Worm (Caenorhabditis elegans): ENCODE results near the gene elf-1.
A peak's percentile ranks its signal among the peaks of the same experiment; 100 is the strongest.

The elf-1 gene

ce11 chrIII:668303-668893, 20.6 kb upstream of the elf-1 start, which contains the start of gene W02B3.3 (continued):
- TF ChIP-seq spr-1 (tag; optimal IDR thresholded peaks at IDR 0.05) (no peak), lsy-2 (tag; optimal IDR thresholded peaks at IDR 0.05) (peak; percentile 34 to 73), pha-4 (GFP tag; IDR thresholded peaks at IDR 0.05) (0 out of 2 replicates have a peak, but pooled peaks have one; percentile 27), pha-4 (tag; optimal IDR thresholded peaks at IDR 0.05) (no peak), hif-1 (tag; optimal IDR thresholded peaks at IDR 0.05) (peak in 1 of 2 experiments; percentile 44), mes-2 (tag; optimal IDR thresholded peaks at IDR 0.05; ENCODE audit: poor library complexity, severe bottlenecking) (peak; percentile 62), hlh-30 (tag; optimal IDR thresholded peaks at IDR 0.05; ENCODE audit: insufficient read depth) (peak; percentile 74), nhr-11 (tag; optimal IDR thresholded peaks at IDR 0.05) (peak; percentile 23), Y75B8A.6 (GFP tag; IDR thresholded peaks at IDR 0.05) (no peak), nhr-237 (tag; optimal IDR thresholded peaks at IDR 0.05) (no peak), mep-1 (tag; optimal IDR thresholded peaks at IDR 0.05) (peak; percentile 79)

ce11 chrIII:670994-671393, 18.0 kb upstream of the elf-1 start:
- TF ChIP-seq lin-38 (GFP tag; IDR thresholded peaks at IDR 0.05) (peak; percentile 32), dmd-8 (GFP tag; IDR thresholded peaks at IDR 0.05) (no peak), php-3 (GFP tag; IDR thresholded peaks at IDR 0.05) (no peak), ceh-62 (tag; optimal IDR thresholded peaks at IDR 0.05) (no peak), nhr-6 (tag; optimal IDR thresholded peaks at IDR 0.05) (no peak), dpl-1 (GFP tag; optimal IDR thresholded peaks at IDR 0.05) (no peak), ZK337.2 (GFP tag; IDR thresholded peaks at IDR 0.05) (no peak), hif-1 (tag; optimal IDR thresholded peaks at IDR 0.05) (peak in 1 of 2 experiments; percentile 35), saeg-2 (GFP tag; IDR thresholded peaks at IDR 0.05) (no peak), zip-2 (tag; optimal IDR thresholded peaks at IDR 0.05) (no peak), sdz-12 (GFP tag; optimal IDR thresholded peaks at IDR 0.05) (no peak), ceh-44 (GFP tag; IDR thresholded peaks at IDR 0.05) (no peak), ces-1 (GFP tag; optimal IDR thresholded peaks at IDR 0.05) (peak; percentile 71), snpc-1.2 (GFP tag; IDR thresholded peaks at IDR 0.05) (no peak), rbr-2 (tag; optimal IDR thresholded peaks at IDR 0.05) (peak; percentile 76), duxl-1 (tag; optimal IDR thresholded peaks at IDR 0.05; ENCODE audit: poor library complexity) (no peak), nhr-11 (tag; optimal IDR thresholded peaks at IDR 0.05) (peak; percentile 51), unc-62 (GFP tag; optimal IDR thresholded peaks at IDR 0.05 in 1 of 2) (peak in 1 of 2 experiments; percentile 10), unc-62 (tag; optimal IDR thresholded peaks at IDR 0.05) (no peak), nhr-237 (tag; optimal IDR thresholded peaks at IDR 0.05) (no peak), hlh-30 (tag; optimal IDR thresholded peaks at IDR 0.05; ENCODE audit: insufficient read depth) (peak; percentile 73), mes-2 (tag; optimal IDR thresholded peaks at IDR 0.05; ENCODE audit: poor library complexity, severe bottlenecking) (no peak), dmd-9 (GFP tag; IDR thresholded peaks at IDR 0.05) (no peak), ceh-32 (tag; optimal IDR thresholded peaks at IDR 0.05; ENCODE audit: poor library complexity) (no peak), mxl-2 (GFP tag; conservative IDR thresholded peaks at IDR 0.05) (no peak), nhr-25 (tag; optimal IDR thresholded peaks at IDR 0.05; ENCODE audit: borderline replicate concordance, insufficient read depth) (no peak), dmd-6 (GFP tag; IDR thresholded peaks at IDR 0.05) (peak; percentile 7; the same call in 1 of the 2 replicates), ZK546.5 (tag; optimal IDR thresholded peaks at IDR 0.05) (no peak), mdl-1 (tag; optimal IDR thresholded peaks at IDR 0.05) (peak in 1 of 2 experiments; percentile 64), snpc-4 (tag; optimal IDR thresholded peaks at IDR 0.05) (no peak), spr-3 (GFP tag; optimal IDR thresholded peaks at IDR 0.05) (no peak), lin-1 (GFP tag; IDR thresholded peaks at IDR 0.05) (no peak), pha-4 (GFP tag; IDR thresholded peaks at IDR 0.05) (no peak), pha-4 (tag; optimal IDR thresholded peaks at IDR 0.05) (no peak), ceh-20 (GFP tag; IDR thresholded peaks at IDR 0.05) (no peak), F37D6.2 (tag; optimal IDR thresholded peaks at IDR 0.05) (peak; percentile 61), nhr-41 (GFP tag; IDR thresholded peaks at IDR 0.05) (no peak), Y105C5A.15 (GFP tag; IDR thresholded peaks at IDR 0.05) (no peak), mep-1 (tag; optimal IDR thresholded peaks at IDR 0.05) (peak; percentile 62), skn-1 (tag; optimal IDR thresholded peaks at IDR 0.05) (no peak), hlh-11 (tag; optimal IDR thresholded peaks at IDR 0.05) (peak; percentile 30), daf-19 (GFP tag; conservative IDR thresholded peaks at IDR 0.05) (no peak), F26F4.8 (GFP tag; conservative IDR thresholded peaks at IDR 0.05) (no peak), ctbp-1 (GFP tag; IDR thresholded peaks at IDR 0.05) (peak; percentile 77)
